Fruit fly (Drosophila melanogaster) whole organism, wandering third instar larva: Measurements from ENCODE around the gene CG43610.

Experiments used
- Abd-B ChIP-seq: fragments of >200 bp; optimal IDR thresholded peaks from 2 replicates; lab custom pipeline; 2017; ENCODE audit warnings: missing biosample characterization, missing genetic modification characterization
- CG9705 ChIP-seq: fragments of 200-800 bp; sonication (Bioruptor generic); optimal IDR thresholded peaks from 2 replicates; lab custom pipeline; 2018; ENCODE audit warnings: missing biosample characterization, mild to moderate bottlenecking, missing genetic modification characterization
- CrebA ChIP-seq: fragments of 200-800 bp; sonication (Bioruptor generic); optimal IDR thresholded peaks from 2 replicates; lab custom pipeline; 2016; ENCODE audit warnings: missing biosample characterization, mild to moderate bottlenecking, missing genetic modification characterization, borderline replicate concordance
- Dfd ChIP-seq: fragments of >200 bp; optimal IDR thresholded peaks from 2 replicates; lab custom pipeline; 2017; ENCODE audit warnings: missing biosample characterization, missing genetic modification characterization
- Dif ChIP-seq: fragments of 200-275, 200-300 bp; sonication (Bioruptor generic); optimal IDR thresholded peaks from 2 replicates; lab custom pipeline; 2018; ENCODE audit warnings: missing biosample characterization, missing genetic modification characterization; ENCODE audit not compliant: partially characterized antibody
- HLH106 ChIP-seq: fragments of 200-800 bp; optimal IDR thresholded peaks from 3 replicates; lab custom pipeline; 2019; ENCODE audit warnings: missing biosample characterization, mild to moderate bottlenecking, missing genetic modification characterization, moderate library complexity
- Hnf4 ChIP-seq: fragments of 200-800 bp; sonication (Bioruptor generic); optimal IDR thresholded peaks from 2 replicates; lab custom pipeline; 2016; ENCODE audit warnings: missing biosample characterization, mild to moderate bottlenecking, missing genetic modification characterization
- Hr78 ChIP-seq: fragments of >200 bp; optimal IDR thresholded peaks from 2 replicates; lab custom pipeline; 2017; ENCODE audit warnings: missing biosample characterization, missing genetic modification characterization
- Hr83 ChIP-seq: fragments of 200-300 bp; sonication (Bioruptor generic); optimal IDR thresholded peaks from 2 replicates; lab custom pipeline; 2016; ENCODE audit warnings: missing biosample characterization, mild to moderate bottlenecking, missing genetic modification characterization, moderate library complexity; ENCODE audit not compliant: poor library complexity, severe bottlenecking
- Mio ChIP-seq: sonication (Bioruptor generic); optimal IDR thresholded peaks from 2 replicates; lab custom pipeline; 2016; ENCODE audit warnings: missing biosample characterization, missing genetic modification characterization
- Myc ChIP-seq: fragments of >200 bp; optimal IDR thresholded peaks from 2 replicates; lab custom pipeline; 2017
- N ChIP-seq: fragments of >200 bp; optimal IDR thresholded peaks from 2 replicates; lab custom pipeline; 2018; ENCODE audit warnings: missing biosample characterization, missing external identifiers, missing genetic modification characterization
- OdsH ChIP-seq: fragments of 200-800 bp; sonication (Bioruptor generic); optimal IDR thresholded peaks from 2 replicates; lab custom pipeline; 2016; ENCODE audit warnings: missing biosample characterization, mild to moderate bottlenecking, missing genetic modification characterization
- Rel ChIP-seq, 2 experiments: fragments of 200-800 bp; sonication (Bioruptor generic) in 1 of 2; optimal IDR thresholded peaks; 2 replicates in 1 of 2; 3 replicates in 1 of 2; lab custom pipeline; 2016 to 2019; ENCODE audit warnings: mild to moderate bottlenecking in 2 of 2, missing biosample characterization in 2 of 2, missing genetic modification characterization in 2 of 2, moderate library complexity in 1 of 2
- Sp1 ChIP-seq: fragments of 200-800 bp; sonication (Bioruptor generic); optimal IDR thresholded peaks from 3 replicates; lab custom pipeline; 2019; ENCODE audit warnings: missing biosample characterization, mild to moderate bottlenecking, missing genetic modification characterization, moderate library complexity
- Vsx2 ChIP-seq: fragments of 200-300, 225-300 bp; sonication (Bioruptor generic); optimal IDR thresholded peaks from 2 replicates; lab custom pipeline; 2018; ENCODE audit warnings: missing biosample characterization, missing genetic modification characterization; ENCODE audit not compliant: partially characterized antibody
- br ChIP-seq: fragments of 200-800 bp; sonication (Bioruptor generic); optimal IDR thresholded peaks from 2 replicates; lab custom pipeline; 2016; ENCODE audit warnings: missing biosample characterization, missing genetic modification characterization
- brk ChIP-seq: fragments of 200-800 bp; sonication (Bioruptor generic); optimal IDR thresholded peaks from 2 replicates; lab custom pipeline; 2016; ENCODE audit warnings: missing biosample characterization, mild to moderate bottlenecking, missing genetic modification characterization
- dl ChIP-seq, 2 experiments: fragments of 175-275, 200-275 bp in 1 of 2; fragments of 200-275 bp in 1 of 2; sonication (Bioruptor generic); optimal IDR thresholded peaks; lab custom pipeline; 2018; ENCODE audit warnings: mild to moderate bottlenecking in 2 of 2, missing biosample characterization in 2 of 2, missing genetic modification characterization in 2 of 2, moderate library complexity in 2 of 2; ENCODE audit not compliant: partially characterized antibody in 2 of 2, insufficient read depth in 1 of 2
- dsf ChIP-seq: sonication (Bioruptor generic); optimal IDR thresholded peaks from 2 replicates; lab custom pipeline; 2016; ENCODE audit warnings: missing biosample characterization, missing genetic modification characterization, borderline replicate concordance
- ey ChIP-seq: fragments of 200-800 bp; sonication (Bioruptor generic); optimal IDR thresholded peaks from 2 replicates; lab custom pipeline; 2016; ENCODE audit warnings: missing biosample characterization, missing genetic modification characterization
- foxo ChIP-seq, 2 experiments: fragments of 200-800 bp; sonication (Bioruptor generic); optimal IDR thresholded peaks; 2 replicates in 1 of 2; 3 replicates in 1 of 2; lab custom pipeline; 2016 to 2017; ENCODE audit warnings: missing biosample characterization in 2 of 2, missing genetic modification characterization in 2 of 2
- h ChIP-seq: fragments of 200-800 bp; sonication (Bioruptor generic); optimal IDR thresholded peaks from 3 replicates; lab custom pipeline; 2016; ENCODE audit warnings: missing biosample characterization, mild to moderate bottlenecking, missing genetic modification characterization
- jim ChIP-seq: fragments of 175-275, 200-325 bp; sonication (Bioruptor generic); optimal IDR thresholded peaks from 2 replicates; lab custom pipeline; 2016; ENCODE audit warnings: missing biosample characterization, mild to moderate bottlenecking, missing genetic modification characterization
- lola ChIP-seq: fragments of >200 bp; optimal IDR thresholded peaks from 2 replicates; lab custom pipeline; 2017; ENCODE audit warnings: missing biosample characterization, missing genetic modification characterization
- psq ChIP-seq: fragments of 200-800 bp; sonication (Bioruptor generic); optimal IDR thresholded peaks from 3 replicates; lab custom pipeline; 2017; ENCODE audit warnings: missing biosample characterization, mild to moderate bottlenecking, missing genetic modification characterization, moderate library complexity
- rgr ChIP-seq: fragments of 200-800 bp; sonication (Bioruptor generic); optimal IDR thresholded peaks from 3 replicates; lab custom pipeline; 2016; ENCODE audit warnings: missing biosample characterization, mild to moderate bottlenecking, missing genetic modification characterization
- sage ChIP-seq: fragments of 200-800 bp; sonication (Bioruptor generic); optimal IDR thresholded peaks from 2 replicates; lab custom pipeline; 2016; ENCODE audit warnings: missing biosample characterization, mild to moderate bottlenecking, missing genetic modification characterization
- sv ChIP-seq: fragments of 200-800 bp; sonication (Bioruptor generic); optimal IDR thresholded peaks from 3 replicates; lab custom pipeline; 2016; ENCODE audit warnings: missing biosample characterization, missing genetic modification characterization
- tai ChIP-seq: sonication (Bioruptor generic); optimal IDR thresholded peaks from 2 replicates; lab custom pipeline; 2016; ENCODE audit warnings: missing biosample characterization, missing genetic modification characterization
- usp ChIP-seq: fragments of >200 bp; optimal IDR thresholded peaks from 2 replicates; lab custom pipeline; 2017; ENCODE audit warnings: missing biosample characterization, missing genetic modification characterization
- woc ChIP-seq: sonication (Bioruptor generic); optimal IDR thresholded peaks from 2 replicates; lab custom pipeline; 2016; ENCODE audit warnings: missing biosample characterization, mild to moderate bottlenecking, missing genetic modification characterization

The CG43610 gene

dm6 chr2L:6787029-6787972 is 11.7 kb upstream of the CG43610 start (continued):
- TF ChIP-seq tai (GFP tag; lab: Kevin White, UChicago) (peak; percentile 89), Myc (lab: Kevin White, UChicago) (no peak), usp (GFP tag; lab: Kevin White, UChicago) (no peak), Mio (GFP tag; lab: Kevin White, UChicago) (peak; percentile 1)

dm6 chr2L:6787973-6788368 is 11.0 kb upstream of the CG43610 start:
- TF ChIP-seq brk (GFP tag; lab: Kevin White, UChicago) (peak; percentile 37), lola (peak; percentile 33), dsf (GFP tag; lab: Kevin White, UChicago) (no peak), Myc (lab: Kevin White, UChicago) (no peak), sv (GFP tag; lab: Kevin White, UChicago) (peak; percentile 29)
- TF ChIP-seq, all 38 proteins: peak for 3

- TF ChIP-seq sage (peak; percentile 43), CrebA (peak; percentile 47), woc (GFP tag; lab: Kevin White, UChicago) (no peak), h (GFP tag; lab: Kevin White, UChicago) (peak; percentile 3), Dfd (GFP tag; lab: Kevin White, UChicago) (no peak)
These were observed 9.6 kb upstream of the CG43610 start for dm6 chr2L:6789358-6789757.

- TF ChIP-seq Dif (GFP tag; lab: Kevin White, UChicago): peak; percentile 32
- TF ChIP-seq dl (GFP tag; optimal IDR thresholded peaks at IDR 0.05; lab: Kevin White, UChicago; ENCODE audit: insufficient read depth in 1 of 2, partially characterized antibody in 2 of 2): peak in 1 of 2 experiments; percentile 69
- no peak for TF ChIP-seq ey (GFP tag; lab: Kevin White, UChicago)
- TF ChIP-seq OdsH (GFP tag; lab: Kevin White, UChicago): no peak
- no peak for TF ChIP-seq CrebA
- TF ChIP-seq Mio (GFP tag; lab: Kevin White, UChicago): no peak
- TF ChIP-seq br (GFP tag; lab: Kevin White, UChicago): no peak
These were observed 7.1 kb upstream of the CG43610 start for dm6 chr2L:6791845-6792443.

dm6 chr2L:6793763-6794417 is 5.1 kb upstream of the CG43610 start:
- TF ChIP-seq Dfd (GFP tag; lab: Kevin White, UChicago): no peak
- no peak for TF ChIP-seq Abd-B (GFP tag; lab: Kevin White, UChicago)
- TF ChIP-seq Vsx2 (GFP tag; lab: Kevin White, UChicago): no peak
- TF ChIP-seq Hr83 (GFP tag; lab: Kevin White, UChicago): no peak
- TF ChIP-seq Rel (GFP tag; optimal IDR thresholded peaks at IDR 0.05; lab: Kevin White, UChicago): no peak
- TF ChIP-seq Rel (tag; optimal IDR thresholded peaks at IDR 0.05; lab: Kevin White, UChicago): no peak
- TF ChIP-seq sage: no peak
- no peak for TF ChIP-seq dsf (GFP tag; lab: Kevin White, UChicago)
- TF ChIP-seq Dif (GFP tag; lab: Kevin White, UChicago): peak; percentile 2

- TF ChIP-seq dl (GFP tag; optimal IDR thresholded peaks at IDR 0.05; lab: Kevin White, UChicago; ENCODE audit: insufficient read depth in 1 of 2, partially characterized antibody in 2 of 2) (peak in 1 of 2 experiments; percentile 12), woc (GFP tag; lab: Kevin White, UChicago) (no peak), OdsH (GFP tag; lab: Kevin White, UChicago) (no peak), Hnf4 (GFP tag; lab: Kevin White, UChicago) (peak; percentile 1), usp (GFP tag; lab: Kevin White, UChicago) (no peak), Sp1 (no peak), Dif (GFP tag; lab: Kevin White, UChicago) (peak; percentile 53), Mio (GFP tag; lab: Kevin White, UChicago) (no peak), Hr78 (GFP tag; lab: Kevin White, UChicago) (no peak), Hr83 (GFP tag; lab: Kevin White, UChicago) (no peak), sage (no peak), sv (GFP tag; lab: Kevin White, UChicago) (no peak), br (GFP tag; lab: Kevin White, UChicago) (no peak), rgr (no peak), Myc (lab: Kevin White, UChicago) (no peak), psq (GFP tag; lab: Kevin White, UChicago) (no peak), N (GFP tag; lab: Kevin White, UChicago) (no peak), foxo (GFP tag; optimal IDR thresholded peaks at IDR 0.05; lab: Kevin White, UChicago) (no peak), Vsx2 (GFP tag; lab: Kevin White, UChicago) (no peak), jim (GFP tag; lab: Kevin White, UChicago) (no peak), HLH106 (no peak), dsf (GFP tag; lab: Kevin White, UChicago) (no peak), CG9705 (GFP tag; lab: Kevin White, UChicago) (no peak)
These were observed 4.6 kb upstream of the CG43610 start for dm6 chr2L:6794418-6794793.
